Worm (Caenorhabditis elegans) whole organism, midembryonic: Measurements from ENCODE around the gene cls-2.

Source experiments
- flt-1 ChIP-seq: fragments of 200-800 bp; sonication (Bioruptor generic); IDR thresholded peaks from 2 replicates; pipeline ENCODE4 v1.3.6; 2022; ENCODE audit warnings: missing genetic modification characterization, missing compliant biosample characterization
- ztf-23 ChIP-seq: fragments of 200-800 bp; sonication (Bioruptor generic); IDR thresholded peaks from 2 replicates; pipeline ENCODE4 v1.3.6; 2022; ENCODE audit warnings: missing genetic modification reagents, missing genetic modification characterization, missing compliant biosample characterization

DNA sequence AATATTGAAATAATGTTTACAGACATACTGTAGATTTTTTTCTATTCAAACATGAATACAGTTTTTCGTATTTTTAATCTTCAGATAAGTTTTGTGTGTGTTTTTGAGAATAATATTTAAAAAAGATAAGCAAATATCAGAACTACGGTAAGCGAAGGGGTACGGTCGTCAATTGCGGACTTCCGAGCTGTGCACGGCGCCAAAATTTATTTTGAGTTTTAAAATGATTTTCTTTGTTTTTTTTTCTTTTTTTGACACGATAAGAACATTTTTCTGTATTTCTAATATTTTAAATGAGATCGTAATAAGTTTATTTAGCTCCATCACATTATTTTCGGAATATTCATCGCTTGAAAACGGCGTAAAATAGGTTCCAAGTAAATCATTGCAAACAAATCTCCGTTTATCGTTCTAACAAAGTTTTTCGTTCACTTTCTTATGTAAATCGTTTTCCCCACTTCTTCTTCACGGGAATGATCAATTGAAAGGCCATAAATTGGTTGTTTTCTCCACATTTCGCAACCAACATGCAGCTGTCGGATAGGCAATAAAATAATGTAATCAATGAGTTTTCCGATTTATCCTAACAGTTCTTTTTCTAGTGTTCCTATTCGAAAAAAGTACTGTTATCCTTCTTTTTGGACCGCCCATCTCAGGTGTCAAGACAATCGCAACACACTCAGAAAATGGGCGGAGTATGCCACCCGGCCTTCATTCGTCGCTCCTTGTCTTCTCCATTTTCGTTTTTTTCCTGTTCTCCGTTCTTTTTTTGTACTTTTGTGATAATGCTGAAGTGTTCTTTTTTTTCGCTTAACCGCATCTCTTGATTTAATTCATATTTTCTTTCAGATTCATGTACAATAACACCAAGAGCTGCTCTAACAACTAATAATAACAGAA, 36.8 kb downstream of the cls-2 start, which contains the start of gene glp-1:
- TF ChIP-seq ztf-23 (GFP tag; lab: Robert Waterston, UW) (no peak), flt-1 (GFP tag; lab: Robert Waterston, UW) (no peak)
